Worm (Caenorhabditis elegans): Measurements from ENCODE around the gene ssq-4.

DNA sequence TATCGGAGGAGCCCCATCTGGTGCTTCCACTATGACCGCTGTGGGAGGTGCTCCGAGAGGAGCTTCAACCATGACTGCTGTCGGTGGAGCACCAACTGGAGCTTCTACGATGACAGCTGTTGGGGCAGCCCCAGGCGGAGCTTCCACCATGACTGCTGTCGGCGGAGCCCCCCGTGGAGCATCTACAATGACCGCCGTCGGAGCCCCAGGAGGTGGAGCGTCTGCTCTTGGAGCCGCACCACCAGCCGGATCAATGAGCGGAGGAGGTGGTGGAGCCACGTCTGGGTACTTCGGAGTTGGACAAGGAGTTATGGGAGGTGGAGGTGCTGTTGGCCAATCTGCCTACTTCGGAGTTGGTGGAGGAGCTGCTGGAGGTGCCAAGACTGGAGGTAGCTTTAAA, 19.3 kb upstream of the ssq-4 start:
- TF ChIP-seq ama-1 (optimal IDR thresholded peaks at IDR 0.05) (no peak), sea-1 (GFP tag; conservative IDR thresholded peaks at IDR 0.05) (no peak), tra-4 (tag; optimal IDR thresholded peaks at IDR 0.05) (no peak), flt-1 (GFP tag; IDR thresholded peaks at IDR 0.05) (no peak), hnd-1 (tag; optimal IDR thresholded peaks at IDR 0.05) (no peak), aly-1 (tag; optimal IDR thresholded peaks at IDR 0.05) (no peak), tbx-11 (GFP tag; IDR thresholded peaks at IDR 0.05) (no peak), B0310.2 (tag; optimal IDR thresholded peaks at IDR 0.05) (no peak), hmbx-1 (tag; optimal IDR thresholded peaks at IDR 0.05) (no peak)

Data from whole organism, early embryonic.